Worm (Caenorhabditis elegans): Measurements from ENCODE around the gene rpb-4.

DNA sequence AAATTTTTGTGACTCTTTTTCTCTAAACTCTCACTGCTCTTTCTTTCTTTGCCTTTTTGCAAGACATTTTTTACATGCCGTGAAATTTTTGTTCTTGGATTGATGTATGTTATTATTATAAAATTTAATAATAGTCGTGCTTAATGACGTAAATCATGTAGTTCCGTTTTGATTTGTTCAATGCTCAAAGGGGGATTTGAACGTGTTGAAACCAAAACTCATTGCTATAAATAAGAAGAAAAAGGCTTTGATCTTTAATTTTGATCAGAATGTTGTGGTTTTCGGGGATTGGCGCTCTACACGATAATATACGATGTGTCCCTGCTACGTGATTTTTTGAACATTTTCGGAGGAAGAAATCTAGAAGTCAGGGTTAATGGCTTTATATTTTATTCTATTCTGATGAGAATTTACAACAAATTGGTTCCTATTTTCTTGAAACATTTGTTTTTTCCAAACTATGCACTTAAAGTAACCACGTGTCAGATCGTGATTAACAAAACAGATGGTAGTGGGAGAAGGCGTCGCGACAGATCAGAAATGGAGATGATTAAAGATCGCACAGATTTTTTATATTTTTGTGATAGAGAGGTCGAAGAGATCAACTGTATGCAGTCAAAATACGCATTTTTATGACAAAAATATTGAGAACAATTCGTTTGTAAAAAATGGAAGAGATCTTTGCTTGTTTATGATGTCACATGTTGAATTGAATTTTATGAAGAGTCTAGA lies 32.6 kb upstream of the rpb-4 start:
- no peak for TF ChIP-seq ceh-2 (tag; optimal IDR thresholded peaks at IDR 0.05)
- no peak for TF ChIP-seq pros-1 (tag; optimal IDR thresholded peaks at IDR 0.05)
- no peak for TF ChIP-seq ama-1 (optimal IDR thresholded peaks at IDR 0.05)
- no peak for TF ChIP-seq C08G9.2 (tag; optimal IDR thresholded peaks at IDR 0.05)
- no peak for TF ChIP-seq unc-55 (GFP tag; optimal IDR thresholded peaks at IDR 0.05)
- no peak for TF ChIP-seq hlh-8 (tag; optimal IDR thresholded peaks at IDR 0.05)
- TF ChIP-seq ceh-18 (tag; optimal IDR thresholded peaks at IDR 0.05) = no peak
- no peak for TF ChIP-seq pha-4 (tag; optimal IDR thresholded peaks at IDR 0.05)
- TF ChIP-seq sox-2 (GFP tag; IDR thresholded peaks at IDR 0.05) = no peak
- TF ChIP-seq sox-4 (tag; optimal IDR thresholded peaks at IDR 0.05) = no peak
- TF ChIP-seq ets-4 (tag; optimal IDR thresholded peaks at IDR 0.05) = no peak
